Worm (Caenorhabditis elegans): ENCODE results near the gene F10B5.2.
A peak's percentile ranks its signal among the peaks of the same experiment; 100 is the strongest.

Gene F10B5.2

DNA sequence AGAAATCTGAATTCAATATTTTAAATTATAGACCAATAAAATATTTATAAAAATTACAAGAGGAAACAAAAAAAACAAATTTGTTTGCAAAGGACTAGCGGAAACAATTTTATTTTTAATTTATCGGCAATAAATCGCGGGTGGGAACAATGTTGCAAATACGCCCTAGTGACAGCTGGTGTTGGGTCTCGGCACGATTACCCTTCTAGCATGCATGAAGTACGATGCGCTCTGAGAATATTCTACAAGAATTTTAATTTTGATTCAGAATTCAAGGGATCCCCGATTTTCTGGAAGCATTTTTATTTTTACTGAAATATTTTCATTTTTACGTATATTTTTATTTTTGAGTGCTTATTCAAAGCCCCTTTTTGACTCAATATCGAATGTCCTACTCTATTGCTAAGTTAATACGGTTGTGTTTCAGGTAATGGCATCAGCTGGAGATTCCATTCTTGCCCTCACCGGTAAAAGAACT, 40.5 kb downstream of the F10B5.2 start, which contains the start of the genes mig-5 and cct-1 (continued):
- no peak for TF ChIP-seq mes-4 (tag; optimal IDR thresholded peaks at IDR 0.05)
- TF ChIP-seq fkh-3 (tag; optimal IDR thresholded peaks at IDR 0.05): no peak
- peak; percentile 79 for TF ChIP-seq lsl-1 (GFP tag; optimal IDR thresholded peaks at IDR 0.05)
- TF ChIP-seq snpc-1.3 (tag; optimal IDR thresholded peaks at IDR 0.05; ENCODE audit: insufficient read depth): peak; percentile 62
- TF ChIP-seq F10E7.11 (tag; optimal IDR thresholded peaks at IDR 0.05): no peak
- peak; percentile 90 for TF ChIP-seq hsf-1 (GFP tag; IDR thresholded peaks at IDR 0.05)
- peak; percentile 64; the same call in 1 of the 2 replicates for TF ChIP-seq let-526 (GFP tag; IDR thresholded peaks at IDR 0.05)
- no peak for TF ChIP-seq bed-2 (GFP tag; IDR thresholded peaks at IDR 0.05)
- TF ChIP-seq madf-6 (GFP tag; IDR thresholded peaks at IDR 0.05): peak; percentile 85
- peak; percentile 77; the same call in 1 of the 2 replicates for TF ChIP-seq Y53G8AR.9 (GFP tag; conservative IDR thresholded peaks at IDR 0.05)
- no peak for TF ChIP-seq B0261.1 (tag; optimal IDR thresholded peaks at IDR 0.05)
- TF ChIP-seq nfyb-1 (GFP tag; IDR thresholded peaks at IDR 0.05): peak; percentile 96
- peak; percentile 99 for TF ChIP-seq mcd-1 (GFP tag; IDR thresholded peaks at IDR 0.05)
- no peak for TF ChIP-seq ceh-79 (tag; optimal IDR thresholded peaks at IDR 0.05)
- TF ChIP-seq ztf-6 (GFP tag; IDR thresholded peaks at IDR 0.05): no peak
- TF ChIP-seq lin-26 (GFP tag; IDR thresholded peaks at IDR 0.05): no peak
- TF ChIP-seq F37B4.10 (GFP tag; IDR thresholded peaks at IDR 0.05): no peak
- TF ChIP-seq Y67H2A.10 (GFP tag; conservative IDR thresholded peaks at IDR 0.05): peak; percentile 54; the same call in 1 of the 2 replicates
- peak; percentile 9 for TF ChIP-seq T07F8.4 (tag; optimal IDR thresholded peaks at IDR 0.05)
- TF ChIP-seq ceh-27 (GFP tag; optimal IDR thresholded peaks at IDR 0.05): peak; percentile 84
- TF ChIP-seq ets-4 (GFP tag; optimal IDR thresholded peaks at IDR 0.05): no peak
- TF ChIP-seq T26A5.8 (tag; optimal IDR thresholded peaks at IDR 0.05): no peak
- TF ChIP-seq repo-1 (tag; optimal IDR thresholded peaks at IDR 0.05): peak; percentile 84
- peak; percentile 74 for TF ChIP-seq ztf-26 (tag; optimal IDR thresholded peaks at IDR 0.05)
- peak; percentile 71 for TF ChIP-seq madf-8 (GFP tag; conservative IDR thresholded peaks at IDR 0.05)
- no peak for TF ChIP-seq lsy-27 (tag; optimal IDR thresholded peaks at IDR 0.05; ENCODE audit: borderline replicate concordance, insufficient read depth)
- TF ChIP-seq pha-4 (tag; optimal IDR thresholded peaks at IDR 0.05): peak; percentile 86
- TF ChIP-seq snpc-3.4 (tag; optimal IDR thresholded peaks at IDR 0.05): peak; percentile 26
- peak; percentile 77 for TF ChIP-seq ztf-18 (tag; optimal IDR thresholded peaks at IDR 0.05)
- no peak for TF ChIP-seq sptf-2 (GFP tag; optimal IDR thresholded peaks at IDR 0.05)
- peak; percentile 79 for TF ChIP-seq attf-3 (GFP tag; conservative IDR thresholded peaks at IDR 0.05)
- peak; percentile 83 for TF ChIP-seq F23B12.7 (tag; optimal IDR thresholded peaks at IDR 0.05; ENCODE audit: insufficient read depth)
- TF ChIP-seq gei-17 (GFP tag; optimal IDR thresholded peaks at IDR 0.05): peak; percentile 64
- TF ChIP-seq F33H1.4 (GFP tag; IDR thresholded peaks at IDR 0.05): peak; percentile 100
- TF ChIP-seq F52B5.7 (tag; optimal IDR thresholded peaks at IDR 0.05): no peak
- TF ChIP-seq ztf-25 (GFP tag; IDR thresholded peaks at IDR 0.05): no peak
- no peak for TF ChIP-seq nfya-1 (tag; optimal IDR thresholded peaks at IDR 0.05; ENCODE audit: borderline replicate concordance, insufficient read depth)
- TF ChIP-seq attf-5 (GFP tag; optimal IDR thresholded peaks at IDR 0.05): peak; percentile 96
- TF ChIP-seq attf-6 (GFP tag; IDR thresholded peaks at IDR 0.05): 0 out of 2 replicates have a peak, but pooled peaks have one; percentile 33
- TF ChIP-seq ztf-3 (GFP tag; optimal IDR thresholded peaks at IDR 0.05): peak; percentile 27
- TF ChIP-seq B0336.3 (GFP tag; IDR thresholded peaks at IDR 0.05): peak; percentile 79
- TF ChIP-seq bed-1 (GFP tag; IDR thresholded peaks at IDR 0.05): no peak
- TF ChIP-seq egrh-3 (GFP tag; IDR thresholded peaks at IDR 0.05): no peak
- peak; percentile 46 for TF ChIP-seq B0035.1 (tag; optimal IDR thresholded peaks at IDR 0.05)
- peak; percentile 81 for TF ChIP-seq efl-1 (GFP tag; optimal IDR thresholded peaks at IDR 0.05)
- peak; percentile 95 for TF ChIP-seq dox-1 (GFP tag; IDR thresholded peaks at IDR 0.05)
- TF ChIP-seq ccch-3 (GFP tag; optimal IDR thresholded peaks at IDR 0.05): no peak
- no peak for TF ChIP-seq sdz-38 (tag; optimal IDR thresholded peaks at IDR 0.05)
